Worm (Caenorhabditis elegans) whole organism, L3 larva: ENCODE results near the gene srt-27.

ENCODE experiments used
- nfya-1 ChIP-seq: sonication (generic microtip); optimal IDR thresholded peaks from 2 replicates; lab custom pipeline; 2017; ENCODE audit warnings: missing genetic modification characterization, mild to moderate bottlenecking, missing compliant biosample characterization, antibody characterized with exemption, moderate library complexity; ENCODE audit not compliant: insufficient read depth
- nhr-237 ChIP-seq: fragments of 150-350 bp; optimal IDR thresholded peaks from 2 replicates; lab custom pipeline; 2014; ENCODE audit warnings: missing biosample characterization, missing genetic modification characterization
- nhr-25 ChIP-seq: sonication (generic microtip); optimal IDR thresholded peaks from 2 replicates; lab custom pipeline; 2017; ENCODE audit warnings: missing biosample characterization, missing genetic modification characterization
- nhr-67 ChIP-seq: fragments of 150-350 bp; optimal IDR thresholded peaks from 2 replicates; lab custom pipeline; 2014; ENCODE audit warnings: missing biosample characterization, missing genetic modification characterization

Gene srt-27

ce11 chrV:2671155-2671554, 49.5 kb downstream of the srt-27 start, which contains the start of gene kel-8:
kel-8 (plus strand) TSS chrV:2671455.
- TF ChIP-seq nfya-1, result peak; percentile 53
- TF ChIP-seq nhr-67 (tag; lab: Kevin White, UChicago), result no peak
- peak; percentile 41 for TF ChIP-seq nhr-25
- no peak for TF ChIP-seq nhr-237
